Worm (Caenorhabditis elegans) whole organism, L2 larva: ENCODE measurements around the gene K02F3.9.

Source experiments
- aly-2 ChIP-seq: fragments of 150-350 bp; optimal IDR thresholded peaks from 2 replicates; lab custom pipeline; 2014; ENCODE audit warnings: missing biosample characterization, missing genetic modification characterization
- elt-3 ChIP-seq: sonication (generic microtip); optimal IDR thresholded peaks from 2 replicates; lab custom pipeline; 2017; ENCODE audit warnings: missing biosample characterization, missing genetic modification characterization
- unc-62 ChIP-seq: fragments of 150-350 bp; optimal IDR thresholded peaks from 2 replicates; lab custom pipeline; 2014; ENCODE audit warnings: missing biosample characterization, missing genetic modification reagents, missing genetic modification characterization
- ztf-1 ChIP-seq: fragments of 200-800 bp; sonication (Bioruptor generic); conservative IDR thresholded peaks from 2 replicates; pipeline ENCODE4 v1.3.6; 2022; ENCODE audit warnings: missing genetic modification characterization, missing compliant biosample characterization

ce11 chrIII:880840-881239 lies 39.7 kb upstream of the K02F3.9 start:
- TF ChIP-seq elt-3 = no peak
- no peak for TF ChIP-seq ztf-1
- TF ChIP-seq unc-62 = no peak
- TF ChIP-seq aly-2 (tag; lab: Kevin White, UChicago) = no peak
